Fruit fly (Drosophila melanogaster) whole organism, embryonic: ENCODE data around the gene miple1.
A peak's percentile ranks its signal among the peaks of the same experiment; 100 is the strongest.

Experiments used
- Atf3 ChIP-seq: fragments of 200-800 bp; sonication (Bioruptor generic); optimal IDR thresholded peaks from 3 replicates; lab custom pipeline; 2016; ENCODE audit warnings: missing biosample characterization, missing genetic modification characterization
- Bteb2 ChIP-seq: fragments of 200-800 bp; sonication (Bioruptor generic); optimal IDR thresholded peaks from 2 replicates; lab custom pipeline; 2016; ENCODE audit warnings: missing biosample characterization, missing genetic modification characterization
- CG1024 ChIP-seq: fragments of 200-800 bp; sonication (Bioruptor generic); IDR thresholded peaks from 2 replicates; pipeline ENCODE4 v1.3.6; 2022; ENCODE audit warnings: missing biosample characterization, missing genetic modification characterization
- CG10366 ChIP-seq: fragments of 200-800 bp; sonication (Bioruptor generic); IDR thresholded peaks from 2 replicates; pipeline ENCODE4 v1.3.6; 2022; ENCODE audit warnings: missing biosample characterization, missing genetic modification characterization
- CG11560 ChIP-seq: fragments of 200-800 bp; sonication (Bioruptor generic); IDR thresholded peaks from 3 replicates; pipeline ENCODE4 v1.3.6; 2022; ENCODE audit warnings: missing biosample characterization, missing genetic modification characterization
- CG12744 ChIP-seq: fragments of 200-800 bp; sonication (Bioruptor generic); optimal IDR thresholded peaks from 2 replicates; lab custom pipeline; 2016; ENCODE audit warnings: missing biosample characterization, missing genetic modification characterization
- CG12942 ChIP-seq: fragments of 200-800 bp; sonication (Bioruptor generic); optimal IDR thresholded peaks from 3 replicates; lab custom pipeline; 2016; ENCODE audit warnings: missing biosample characterization, missing genetic modification characterization
- CG13894 ChIP-seq: fragments of 200-800 bp; sonication (Bioruptor generic); optimal IDR thresholded peaks from 3 replicates; lab custom pipeline; 2018; ENCODE audit warnings: missing biosample characterization, mild to moderate bottlenecking, missing genetic modification characterization, moderate library complexity
- CG15514 ChIP-seq: fragments of 200-800 bp; sonication (Bioruptor generic); optimal IDR thresholded peaks from 3 replicates; lab custom pipeline; 2017; ENCODE audit warnings: missing biosample characterization, missing genetic modification characterization, mild to moderate bottlenecking, moderate library complexity, missing genetic modification reagents
- CG17359 ChIP-seq: fragments of 200-800 bp; sonication (Bioruptor generic); optimal IDR thresholded peaks from 3 replicates; lab custom pipeline; 2018; ENCODE audit warnings: missing biosample characterization, mild to moderate bottlenecking, missing genetic modification characterization, moderate library complexity
- CG1792 ChIP-seq: fragments of 200-800 bp; sonication (Bioruptor generic); optimal IDR thresholded peaks from 2 replicates; lab custom pipeline; 2016; ENCODE audit warnings: missing biosample characterization, missing genetic modification characterization
- CG1832 ChIP-seq: fragments of 200-800 bp; sonication (Bioruptor generic); optimal IDR thresholded peaks from 2 replicates; lab custom pipeline; 2017; ENCODE audit warnings: missing biosample characterization, mild to moderate bottlenecking, missing genetic modification characterization, inconsistent platforms
- CG2129 ChIP-seq: fragments of 200-800 bp; sonication (Bioruptor generic); IDR thresholded peaks from 2 replicates; pipeline ENCODE4 v1.3.6; 2022; ENCODE audit warnings: missing biosample characterization, missing genetic modification characterization; ENCODE audit not compliant: partially characterized antibody
- CG2712 ChIP-seq: fragments of 200-800 bp; optimal IDR thresholded peaks from 3 replicates; lab custom pipeline; 2019; ENCODE audit warnings: missing biosample characterization, mild to moderate bottlenecking, missing genetic modification characterization, moderate library complexity
- CG2875 ChIP-seq: fragments of 200-800 bp; sonication (Bioruptor generic); optimal IDR thresholded peaks from 2 replicates; lab custom pipeline; 2017; ENCODE audit warnings: missing biosample characterization, mild to moderate bottlenecking, missing genetic modification characterization, missing genetic modification reagents
- CG30020 ChIP-seq: fragments of 200-800 bp; optimal IDR thresholded peaks from 2 replicates; lab custom pipeline; 2019; ENCODE audit warnings: missing biosample characterization, mild to moderate bottlenecking, missing genetic modification characterization, moderate library complexity
- CG33557 ChIP-seq: fragments of 200-800 bp; sonication (Bioruptor generic); optimal IDR thresholded peaks from 2 replicates; lab custom pipeline; 2019; ENCODE audit warnings: missing biosample characterization, mild to moderate bottlenecking, missing genetic modification characterization, moderate library complexity
- CG4328 ChIP-seq: fragments of 200-800 bp; sonication (Bioruptor generic); optimal IDR thresholded peaks from 3 replicates; lab custom pipeline; 2017; ENCODE audit warnings: missing biosample characterization, missing genetic modification reagents, missing genetic modification characterization
- CG4360 ChIP-seq: fragments of 200-800 bp; sonication (Bioruptor generic); IDR thresholded peaks from 2 replicates; pipeline ENCODE4 v1.3.6; 2022; ENCODE audit warnings: missing biosample characterization, missing genetic modification characterization
- CG6272 ChIP-seq: fragments of 200-800 bp; sonication (Bioruptor generic); IDR thresholded peaks from 2 replicates; pipeline ENCODE4 v1.3.6; 2022; ENCODE audit warnings: missing biosample characterization, missing genetic modification characterization
- CG9876 ChIP-seq: fragments of 200-800 bp; sonication (Bioruptor generic); optimal IDR thresholded peaks from 2 replicates; lab custom pipeline; 2016; ENCODE audit warnings: missing biosample characterization, missing genetic modification characterization
- Dip3 ChIP-seq: fragments of 200-800 bp; sonication (Bioruptor generic); optimal IDR thresholded peaks from 3 replicates; lab custom pipeline; 2016; ENCODE audit warnings: missing biosample characterization, missing genetic modification characterization
- Dref ChIP-seq: fragments of 200-800 bp; sonication (Bioruptor generic); IDR thresholded peaks from 2 replicates; pipeline ENCODE4 v1.3.6; 2022; ENCODE audit warnings: missing biosample characterization, missing genetic modification characterization
- E2f2 ChIP-seq: fragments of 200-800 bp; sonication (Bioruptor generic); IDR thresholded peaks from 2 replicates; pipeline ENCODE4 v1.3.6; 2022; ENCODE audit warnings: missing biosample characterization, missing genetic modification characterization
- Fer1 ChIP-seq: fragments of 200-800 bp; sonication (Bioruptor generic); optimal IDR thresholded peaks from 2 replicates; lab custom pipeline; 2017; ENCODE audit warnings: missing biosample characterization, mild to moderate bottlenecking, missing genetic modification characterization
- Hand ChIP-seq: fragments of 200-800 bp; sonication (Bioruptor generic); optimal IDR thresholded peaks from 2 replicates; lab custom pipeline; 2017; ENCODE audit warnings: mild to moderate bottlenecking, missing biosample characterization, missing genetic modification reagents, missing genetic modification characterization
- HmgZ ChIP-seq: fragments of 200-800 bp; sonication (Bioruptor generic); optimal IDR thresholded peaks from 2 replicates; lab custom pipeline; 2018; ENCODE audit warnings: missing biosample characterization, mild to moderate bottlenecking, missing genetic modification characterization
- Nf-YB ChIP-seq: fragments of 200-800 bp; sonication (Bioruptor generic); optimal IDR thresholded peaks from 3 replicates; lab custom pipeline; 2019; ENCODE audit warnings: missing biosample characterization, mild to moderate bottlenecking, missing genetic modification characterization, moderate library complexity
- Oli ChIP-seq: fragments of 200-800 bp; sonication (Bioruptor generic); optimal IDR thresholded peaks from 2 replicates; lab custom pipeline; 2018; ENCODE audit warnings: missing biosample characterization, mild to moderate bottlenecking, missing genetic modification characterization, moderate library complexity
- PHDP ChIP-seq: fragments of 200-800 bp; sonication (Bioruptor generic); optimal IDR thresholded peaks from 3 replicates; lab custom pipeline; 2018; ENCODE audit warnings: missing biosample characterization, mild to moderate bottlenecking, missing genetic modification characterization, moderate library complexity
- Pdp1 ChIP-seq, 2 experiments: fragments of 200-800 bp; sonication (Bioruptor generic); optimal IDR thresholded peaks; 3 replicates each; lab custom pipeline; 2016; ENCODE audit warnings: missing biosample characterization in 2 of 2, missing genetic modification characterization in 2 of 2, mild to moderate bottlenecking in 1 of 2, moderate library complexity in 1 of 2
- Scr ChIP-seq: fragments of 200-800 bp; sonication (Bioruptor generic); IDR thresholded peaks from 2 replicates; pipeline ENCODE4 v1.3.6; 2022; ENCODE audit warnings: missing biosample characterization, missing genetic modification characterization; ENCODE audit not compliant: partially characterized antibody
- Sin3A ChIP-seq: fragments of >200 bp; optimal IDR thresholded peaks from 2 replicates; lab custom pipeline; 2018
- ac ChIP-seq: fragments of 200-800 bp; sonication (Bioruptor generic); optimal IDR thresholded peaks from 3 replicates; lab custom pipeline; 2017; ENCODE audit warnings: missing biosample characterization, mild to moderate bottlenecking, missing genetic modification characterization
- aop ChIP-seq: fragments of 200-800 bp; sonication (Bioruptor generic); IDR thresholded peaks from 2 replicates; pipeline ENCODE4 v1.3.6; 2022; ENCODE audit warnings: missing biosample characterization, missing genetic modification characterization
- az2 ChIP-seq: fragments of 200-800 bp; sonication (Bioruptor generic); optimal IDR thresholded peaks from 3 replicates; lab custom pipeline; 2016; ENCODE audit warnings: missing biosample characterization, missing genetic modification characterization
- bcd ChIP-seq: fragments of 200-800 bp; sonication (Bioruptor generic); optimal IDR thresholded peaks from 2 replicates; lab custom pipeline; 2017; ENCODE audit warnings: missing biosample characterization, mild to moderate bottlenecking, missing genetic modification characterization
- croc ChIP-seq: fragments of 200-800 bp; sonication (Bioruptor generic); conservative IDR thresholded peaks from 3 replicates; pipeline ENCODE4 v1.3.6; 2022; ENCODE audit warnings: missing biosample characterization, missing genetic modification characterization
- ewg ChIP-seq: fragments of 200-800 bp; sonication (Bioruptor generic); optimal IDR thresholded peaks from 3 replicates; lab custom pipeline; 2017; ENCODE audit warnings: mild to moderate bottlenecking, missing biosample characterization, missing genetic modification reagents, missing genetic modification characterization
- fd96Cb ChIP-seq: fragments of 200-800 bp; sonication (Bioruptor generic); optimal IDR thresholded peaks from 2 replicates; lab custom pipeline; 2018; ENCODE audit warnings: missing biosample characterization, mild to moderate bottlenecking, missing genetic modification characterization, moderate library complexity
- gcm ChIP-seq: fragments of 200-800 bp; sonication (Bioruptor generic); optimal IDR thresholded peaks from 2 replicates; lab custom pipeline; 2019; ENCODE audit warnings: missing biosample characterization, mild to moderate bottlenecking, missing genetic modification characterization, moderate library complexity
- gsb ChIP-seq: fragments of 200-800 bp; sonication (Bioruptor generic); IDR thresholded peaks from 2 replicates; pipeline ENCODE4 v1.3.6; 2022; ENCODE audit warnings: missing biosample characterization, missing genetic modification characterization
- hkb ChIP-seq, 2 experiments: fragments of 200-800 bp in 1 of 2; fragments of >200 bp in 1 of 2; sonication (Bioruptor generic) in 1 of 2; IDR thresholded peaks in 1 of 2; optimal IDR thresholded peaks in 1 of 2; 2 replicates each; pipeline versions ENCODE4 v1.3.6 to Lab custom; 2017 to 2022; ENCODE audit warnings: missing biosample characterization in 1 of 2, missing genetic modification characterization in 1 of 2
- jing ChIP-seq: fragments of 200-800 bp; sonication (Bioruptor generic); optimal IDR thresholded peaks from 2 replicates; lab custom pipeline; 2018; ENCODE audit warnings: missing biosample characterization, mild to moderate bottlenecking, missing genetic modification characterization
- knrl ChIP-seq: fragments of 200-800 bp; sonication (Bioruptor generic); IDR thresholded peaks from 3 replicates; pipeline ENCODE4 v1.3.6; 2022; ENCODE audit warnings: missing biosample characterization, missing genetic modification characterization; ENCODE audit not compliant: partially characterized antibody
- mirr ChIP-seq: fragments of 200-800 bp; sonication (Bioruptor generic); optimal IDR thresholded peaks from 3 replicates; lab custom pipeline; 2018; ENCODE audit warnings: missing biosample characterization, mild to moderate bottlenecking, missing genetic modification characterization
- pan ChIP-seq, 4 experiments: fragments of >200 bp in 3 of 4; fragments of 200-800 bp in 1 of 4; sonication (Bioruptor generic) in 1 of 4; optimal IDR thresholded peaks in 3 of 4; IDR thresholded peaks in 1 of 4; 2 replicates each; pipeline versions ENCODE4 v1.3.6 to Lab custom; 2017 to 2022; ENCODE audit warnings: missing biosample characterization in 2 of 4, missing genetic modification characterization in 2 of 4, mixed read lengths in 1 of 4
- ro ChIP-seq: fragments of 200-800 bp; sonication (Bioruptor generic); IDR thresholded peaks from 2 replicates; pipeline ENCODE4 v1.3.6; 2022; ENCODE audit warnings: missing biosample characterization, missing genetic modification characterization
- yki ChIP-seq: fragments of >200 bp; optimal IDR thresholded peaks from 3 replicates; lab custom pipeline; 2018

Gene miple1

dm6 chr3L:292146-292776 lies 25.2 kb downstream of the miple1 start (continued):
- TF ChIP-seq ewg (GFP tag; lab: Kevin White, UChicago) (peak; percentile 95), PHDP (tag; lab: Kevin White, UChicago) (no peak), hkb (optimal IDR thresholded peaks at IDR 0.05; lab: Kevin White, UChicago) (no peak), hkb (GFP tag; IDR thresholded peaks at IDR 0.05; lab: Robert Waterston, UW) (no peak), gsb (GFP tag; lab: Robert Waterston, UW) (no peak), CG15514 (GFP tag; lab: Kevin White, UChicago) (peak; percentile 74), gcm (GFP tag; lab: Kevin White, UChicago) (no peak), Atf3 (GFP tag; lab: Kevin White, UChicago) (no peak), ro (no peak), fd96Cb (tag; lab: Kevin White, UChicago) (no peak), CG9876 (GFP tag; lab: Kevin White, UChicago) (no peak), Pdp1 (GFP tag; optimal IDR thresholded peaks at IDR 0.05; lab: Kevin White, UChicago) (peak in 1 of 2 experiments; percentile 86), CG12942 (GFP tag; lab: Kevin White, UChicago) (no peak), croc (no peak), CG2712 (tag; lab: Kevin White, UChicago) (peak; percentile 38), CG12744 (GFP tag; lab: Kevin White, UChicago) (no peak), knrl (GFP tag; lab: Robert Waterston, UW) (peak; percentile 42; the same call in 2 of the 3 replicates), CG6272 (GFP tag; lab: Robert Waterston, UW) (no peak), bcd (GFP tag; lab: Kevin White, UChicago) (no peak), Bteb2 (GFP tag; lab: Kevin White, UChicago) (no peak), CG11560 (tag; lab: Robert Waterston, UW) (no peak), CG2875 (GFP tag; lab: Kevin White, UChicago) (no peak), CG4360 (peak; percentile 9), Dref (0 out of 2 replicates have a peak, but pooled peaks have one; percentile 29), Fer1 (GFP tag; lab: Kevin White, UChicago) (peak; percentile 55), Dip3 (peak; percentile 28), az2 (GFP tag; lab: Kevin White, UChicago) (no peak), pan (optimal IDR thresholded peaks at IDR 0.05; lab: Kevin White, UChicago) (no peak), pan (GFP tag; optimal IDR thresholded peaks at IDR 0.05 in 1 of 2, IDR thresholded peaks at IDR 0.05 in 1 of 2) (no peak), ac (peak; percentile 11), CG10366 (GFP tag; lab: Robert Waterston, UW) (no peak), CG4328 (GFP tag; lab: Kevin White, UChicago) (no peak), Sin3A (lab: Kevin White, UChicago) (peak; percentile 62), jing (GFP tag; lab: Kevin White, UChicago) (no peak), CG1024 (no peak), CG1792 (GFP tag; lab: Kevin White, UChicago) (peak; percentile 28), Hand (GFP tag; lab: Kevin White, UChicago) (no peak), mirr (GFP tag; lab: Kevin White, UChicago) (no peak), HmgZ (tag; lab: Kevin White, UChicago) (peak; percentile 68), Oli (no peak), CG30020 (no peak), CG2129 (no peak), CG17359 (tag; lab: Kevin White, UChicago) (no peak), CG33557 (peak; percentile 39), yki (lab: Kevin White, UChicago) (no peak), Scr (GFP tag; lab: Robert Waterston, UW) (no peak), CG1832 (GFP tag; lab: Kevin White, UChicago) (no peak), Nf-YB (GFP tag; lab: Kevin White, UChicago) (no peak), aop (GFP tag; lab: Robert Waterston, UW) (no peak), CG13894 (tag; lab: Kevin White, UChicago) (peak; percentile 5), E2f2 (peak; percentile 96)
